Worm (Caenorhabditis elegans) whole organism, L4 larva: Measurements from ENCODE around the gene jip-1.

Experiments used
- F10B5.3 ChIP-seq: sonication (generic microtip); optimal IDR thresholded peaks from 2 replicates; lab custom pipeline; 2016; ENCODE audit warnings: mild to moderate bottlenecking, missing genetic modification characterization, missing compliant biosample characterization
- F44E2.7 ChIP-seq: fragments of 200-800 bp; sonication (Bioruptor generic); IDR thresholded peaks from 2 replicates; pipeline ENCODE4 v2.1.2; 2022; ENCODE audit warnings: missing genetic modification characterization, missing compliant biosample characterization
- F49E8.2 ChIP-seq: sonication (generic microtip); optimal IDR thresholded peaks from 2 replicates; lab custom pipeline; 2016; ENCODE audit warnings: missing compliant biosample characterization, mild to moderate bottlenecking, missing genetic modification characterization, borderline replicate concordance
- Y105C5A.15 ChIP-seq: fragments of 200-800 bp; sonication (Bioruptor generic); IDR thresholded peaks from 2 replicates; pipeline ENCODE4 v1.3.6; 2022; ENCODE audit warnings: missing genetic modification characterization, missing compliant biosample characterization
- Y5F2A.4 ChIP-seq: fragments of 200-800 bp; sonication (Bioruptor generic); optimal IDR thresholded peaks from 2 replicates; lab custom pipeline; 2018; ENCODE audit warnings: mild to moderate bottlenecking, missing genetic modification characterization, missing compliant biosample characterization
- Y75B8A.6 ChIP-seq: fragments of 200-800 bp; sonication (Bioruptor generic); IDR thresholded peaks from 2 replicates; pipeline ENCODE4 v1.3.6; 2022; ENCODE audit warnings: missing genetic modification reagents, missing genetic modification characterization, missing compliant biosample characterization
- aha-1 ChIP-seq: fragments of 150-350 bp; peaks from one replicate; lab custom pipeline; 2014; ENCODE audit warnings: missing biosample characterization, missing genetic modification characterization
- arid-1 ChIP-seq: fragments of 200-800 bp; sonication (Bioruptor generic); conservative IDR thresholded peaks from 2 replicates; pipeline ENCODE4 v1.3.6; 2022; ENCODE audit warnings: missing genetic modification reagents, missing genetic modification characterization, missing compliant biosample characterization
- attf-4 ChIP-seq: sonication (generic microtip); optimal IDR thresholded peaks from 3 replicates; lab custom pipeline; 2017; ENCODE audit warnings: missing biosample characterization, missing genetic modification characterization
- ceh-28 ChIP-seq: fragments of 150-350 bp; optimal IDR thresholded peaks from 2 replicates; lab custom pipeline; 2014; ENCODE audit warnings: missing biosample characterization, missing genetic modification reagents, missing genetic modification characterization
- ceh-44 ChIP-seq: fragments of 200-800 bp; sonication (Bioruptor generic); IDR thresholded peaks from 2 replicates; pipeline ENCODE4 v1.3.6; 2022; ENCODE audit warnings: missing genetic modification reagents, missing genetic modification characterization, missing compliant biosample characterization
- cey-2 ChIP-seq: sonication (generic microtip); optimal IDR thresholded peaks from 3 replicates; lab custom pipeline; 2017; ENCODE audit warnings: missing genetic modification characterization, mild to moderate bottlenecking, missing compliant biosample characterization, antibody characterized with exemption, borderline replicate concordance; ENCODE audit not compliant: insufficient read depth
- ctbp-1 ChIP-seq: fragments of 200-800 bp; sonication (Bioruptor generic); IDR thresholded peaks from 2 replicates; pipeline ENCODE4 v1.3.6; 2022; ENCODE audit warnings: missing genetic modification reagents, missing genetic modification characterization, missing compliant biosample characterization
- daf-16 ChIP-seq, 3 experiments: sonication (generic microtip); optimal IDR thresholded peaks; 2 replicates each; lab custom pipeline; 2016 to 2017; ENCODE audit warnings: missing genetic modification characterization in 3 of 3, missing genetic modification reagents in 3 of 3, mild to moderate bottlenecking in 2 of 3, missing compliant biosample characterization in 2 of 3, missing biosample characterization in 1 of 3, moderate library complexity in 1 of 3
- daf-8 ChIP-seq: fragments of 200-800 bp; sonication (Bioruptor generic); IDR thresholded peaks from 2 replicates; pipeline ENCODE4 v1.3.6; 2022; ENCODE audit warnings: missing genetic modification characterization, missing compliant biosample characterization
- dmd-6 ChIP-seq: fragments of 200-800 bp; sonication (Bioruptor generic); IDR thresholded peaks from 2 replicates; pipeline ENCODE4 v1.3.6; 2022; ENCODE audit warnings: missing genetic modification reagents, missing genetic modification characterization, missing compliant biosample characterization
- dve-1 ChIP-seq: sonication (generic microtip); optimal IDR thresholded peaks from 2 replicates; lab custom pipeline; 2017; ENCODE audit warnings: antibody characterized with exemption, mild to moderate bottlenecking, missing genetic modification characterization, missing compliant biosample characterization; ENCODE audit not compliant: insufficient read depth
- egl-27 ChIP-seq: sonication (generic microtip); optimal IDR thresholded peaks from 3 replicates; lab custom pipeline; 2017; ENCODE audit warnings: missing biosample characterization, missing genetic modification reagents, missing genetic modification characterization
- egl-43 ChIP-seq: fragments of 200-800 bp; sonication (Bioruptor generic); IDR thresholded peaks from 2 replicates; pipeline ENCODE4 v1.3.6; 2022; ENCODE audit warnings: missing genetic modification reagents, missing genetic modification characterization, missing compliant biosample characterization
- gei-8 ChIP-seq: fragments of 200-800 bp; sonication (Bioruptor generic); optimal IDR thresholded peaks from 2 replicates; lab custom pipeline; 2018; ENCODE audit warnings: mild to moderate bottlenecking, missing genetic modification characterization, missing compliant biosample characterization
- hlh-11 ChIP-seq: fragments of 200-800 bp; sonication (Bioruptor generic); optimal IDR thresholded peaks from 2 replicates; lab custom pipeline; 2018; ENCODE audit warnings: mild to moderate bottlenecking, missing genetic modification characterization, missing compliant biosample characterization
- hmg-1.1 ChIP-seq: fragments of 200-800 bp; sonication (Bioruptor generic); IDR thresholded peaks from 2 replicates; pipeline ENCODE4 v1.3.6; 2022; ENCODE audit warnings: missing genetic modification reagents, missing genetic modification characterization, missing compliant biosample characterization
- lin-39 ChIP-seq: fragments of 150-350 bp; optimal IDR thresholded peaks from 2 replicates; lab custom pipeline; 2014; ENCODE audit warnings: missing biosample characterization, missing genetic modification reagents, missing genetic modification characterization
- lsy-2 ChIP-seq, 2 experiments: fragments of 150-350 bp in 1 of 2; sonication (generic microtip) in 1 of 2; optimal IDR thresholded peaks; 2 replicates each; lab custom pipeline; 2014 to 2017; ENCODE audit warnings: missing biosample characterization in 2 of 2, missing genetic modification characterization in 2 of 2
- madf-9 ChIP-seq: fragments of 200-800 bp; sonication (Bioruptor generic); conservative IDR thresholded peaks from 2 replicates; pipeline ENCODE4 v1.3.6; 2022; ENCODE audit warnings: missing genetic modification reagents, missing genetic modification characterization, missing compliant biosample characterization
- mep-1 ChIP-seq: fragments of 150-350 bp; sonication (generic microtip); optimal IDR thresholded peaks from 3 replicates; lab custom pipeline; 2014; ENCODE audit warnings: missing biosample characterization, missing genetic modification characterization
- mes-2 ChIP-seq: sonication (generic microtip); optimal IDR thresholded peaks from 2 replicates; lab custom pipeline; 2016; ENCODE audit warnings: missing genotype, mild to moderate bottlenecking, missing genetic modification characterization, missing compliant biosample characterization; ENCODE audit not compliant: poor library complexity, severe bottlenecking
- nhr-42 ChIP-seq: fragments of 200-800 bp; sonication (Bioruptor generic); IDR thresholded peaks from 2 replicates; pipeline ENCODE4 v1.3.6; 2022; ENCODE audit warnings: missing genetic modification characterization, missing compliant biosample characterization
- nhr-48 ChIP-seq: sonication (generic microtip); optimal IDR thresholded peaks from 2 replicates; lab custom pipeline; 2016; ENCODE audit warnings: mild to moderate bottlenecking, missing genetic modification characterization, missing compliant biosample characterization
- nhr-6 ChIP-seq: fragments of 150-350 bp; optimal IDR thresholded peaks from 2 replicates; lab custom pipeline; 2014; ENCODE audit warnings: missing biosample characterization, missing genetic modification characterization
- nhr-76 ChIP-seq: fragments of 150-350 bp; optimal IDR thresholded peaks from 2 replicates; lab custom pipeline; 2014; ENCODE audit warnings: missing biosample characterization, missing genetic modification characterization
- nhr-77 ChIP-seq: fragments of 150-350 bp; optimal IDR thresholded peaks from 2 replicates; lab custom pipeline; 2014; ENCODE audit warnings: missing biosample characterization, missing genetic modification characterization
- pqm-1 ChIP-seq: sonication (generic microtip); optimal IDR thresholded peaks from 2 replicates; lab custom pipeline; 2017; ENCODE audit warnings: missing biosample characterization, missing genetic modification characterization
- rbr-2 ChIP-seq: sonication (generic microtip); optimal IDR thresholded peaks from 2 replicates; lab custom pipeline; 2016; ENCODE audit warnings: missing genotype, missing genetic modification characterization, missing compliant biosample characterization
- sdz-12 ChIP-seq: fragments of 200-800 bp; sonication (Bioruptor generic); optimal IDR thresholded peaks from 2 replicates; lab custom pipeline; 2018; ENCODE audit warnings: mild to moderate bottlenecking, missing genetic modification characterization, missing compliant biosample characterization
- set-16 ChIP-seq: fragments of 200-800 bp; sonication (Bioruptor generic); IDR thresholded peaks from 2 replicates; pipeline ENCODE4 v1.3.6; 2022; ENCODE audit warnings: missing genetic modification reagents, missing genetic modification characterization, missing compliant biosample characterization
- tra-1 ChIP-seq: fragments of 200-800 bp; sonication (Bioruptor generic); IDR thresholded peaks from 2 replicates; pipeline ENCODE4 v1.3.6; 2022; ENCODE audit warnings: missing genetic modification reagents, missing genetic modification characterization, missing compliant biosample characterization
- unc-130 ChIP-seq: sonication (generic microtip); optimal IDR thresholded peaks from 2 replicates; lab custom pipeline; 2016; ENCODE audit warnings: missing genetic modification reagents, missing genetic modification characterization, missing compliant biosample characterization
- unc-39 ChIP-seq: sonication (generic microtip); optimal IDR thresholded peaks from 2 replicates; lab custom pipeline; 2017; ENCODE audit warnings: missing biosample characterization, missing genetic modification characterization
- unc-62 ChIP-seq, 3 experiments: fragments of 150-350 bp in 1 of 3; sonication (generic microtip); optimal IDR thresholded peaks in 2 of 3; peaks in 1 of 3; 1 replicate in 1 of 3; 2 replicates in 2 of 3; lab custom pipeline; 2014 to 2017; ENCODE audit warnings: missing biosample characterization in 3 of 3, missing genetic modification characterization in 3 of 3, missing genetic modification reagents in 3 of 3, missing genotype in 1 of 3
- ztf-7 ChIP-seq: fragments of 150-350 bp; optimal IDR thresholded peaks from 2 replicates; lab custom pipeline; 2014; ENCODE audit warnings: missing biosample characterization, missing genetic modification characterization

Gene jip-1

ce11 chrII:1297697-1298093, 29.1 kb upstream of the jip-1 start:
- no peak for TF ChIP-seq F49E8.2
- no peak for TF ChIP-seq nhr-77 (tag; lab: Kevin White, UChicago)
- no peak for TF ChIP-seq set-16 (GFP tag; lab: Robert Waterston, UW)
- no peak for TF ChIP-seq nhr-6 (tag; lab: Kevin White, UChicago)
- TF ChIP-seq lsy-2 (tag; optimal IDR thresholded peaks at IDR 0.05; lab: Kevin White, UChicago): no peak
- TF ChIP-seq nhr-48 (tag; lab: Kevin White, UChicago): no peak
- TF ChIP-seq hmg-1.1 (GFP tag; lab: Robert Waterston, UW): no peak
- TF ChIP-seq nhr-42 (GFP tag; lab: Robert Waterston, UW): no peak
- TF ChIP-seq pqm-1 (tag; lab: Kevin White, UChicago): peak; percentile 10
- no peak for TF ChIP-seq gei-8 (GFP tag; lab: Kevin White, UChicago)
- TF ChIP-seq hlh-11 (tag; lab: Kevin White, UChicago): no peak
- TF ChIP-seq Y5F2A.4 (GFP tag; lab: Kevin White, UChicago): no peak
- no peak for TF ChIP-seq madf-9 (GFP tag; lab: Robert Waterston, UW)
- TF ChIP-seq F10B5.3: no peak
- TF ChIP-seq Y105C5A.15: no peak
- no peak for TF ChIP-seq rbr-2 (tag; lab: Kevin White, UChicago)
- no peak for TF ChIP-seq aha-1 (tag; lab: Kevin White, UChicago)
- no peak for TF ChIP-seq daf-16 (GFP tag; optimal IDR thresholded peaks at IDR 0.05; lab: Kevin White, UChicago)
- peak; percentile 89 for TF ChIP-seq daf-16 (tag; optimal IDR thresholded peaks at IDR 0.05; lab: Kevin White, UChicago)
- no peak for TF ChIP-seq nhr-76 (tag; lab: Kevin White, UChicago)
- no peak for TF ChIP-seq ceh-44 (GFP tag; lab: Robert Waterston, UW)
- TF ChIP-seq lin-39: no peak
- TF ChIP-seq egl-43: no peak
- no peak for TF ChIP-seq egl-27 (tag; lab: Kevin White, UChicago)
- TF ChIP-seq tra-1 (GFP tag; lab: Robert Waterston, UW): no peak
- TF ChIP-seq dmd-6: peak; percentile 43; the same call in 1 of the 2 replicates

- TF ChIP-seq unc-39 (tag; lab: Kevin White, UChicago): no peak
- TF ChIP-seq unc-130 (GFP tag; lab: Kevin White, UChicago): no peak
- no peak for TF ChIP-seq Y105C5A.15
- no peak for TF ChIP-seq ceh-44 (GFP tag; lab: Robert Waterston, UW)
- no peak for TF ChIP-seq attf-4
- TF ChIP-seq mes-2 (tag; lab: Kevin White, UChicago): no peak
Observed at ce11 chrII:1298169-1298568, 28.6 kb upstream of the jip-1 start, which contains the start of gene Y57G7A.1. TSS of gene Y57G7A.1 (plus strand) at chrII:1298469.

ce11 chrII:1301554-1301953, 25.2 kb upstream of the jip-1 start, which contains the start of gene glb-31:
TSS of gene glb-31 (minus strand) at chrII:1301654.
- no peak for TF ChIP-seq ctbp-1 (GFP tag; lab: Robert Waterston, UW)
- TF ChIP-seq arid-1 (GFP tag; lab: Robert Waterston, UW): no peak
- TF ChIP-seq ceh-44 (GFP tag; lab: Robert Waterston, UW): no peak
- TF ChIP-seq mep-1 (tag; lab: Kevin White, UChicago): no peak
- TF ChIP-seq daf-8: no peak
- no peak for TF ChIP-seq cey-2
- no peak for TF ChIP-seq Y75B8A.6 (GFP tag; lab: Robert Waterston, UW)
- no peak for TF ChIP-seq ztf-7

- TF ChIP-seq dmd-6: no peak
- TF ChIP-seq unc-62 (GFP tag; optimal IDR thresholded peaks at IDR 0.05 in 1 of 2; lab: Kevin White, UChicago): peak in 1 of 2 experiments; percentile 25
- TF ChIP-seq unc-62 (tag; optimal IDR thresholded peaks at IDR 0.05; lab: Kevin White, UChicago): no peak
- TF ChIP-seq rbr-2 (tag; lab: Kevin White, UChicago): no peak
- TF ChIP-seq ceh-28 (tag; lab: Kevin White, UChicago): peak; percentile 9
- no peak for TF ChIP-seq dve-1 (tag; lab: Kevin White, UChicago)
- TF ChIP-seq sdz-12 (GFP tag; lab: Kevin White, UChicago): no peak
- no peak for TF ChIP-seq F44E2.7 (GFP tag; lab: Robert Waterston, UW)
- TF ChIP-seq, all 104 proteins: peak for 2
Observed at ce11 chrII:1306036-1306435, 20.8 kb upstream of the jip-1 start, which contains the start of gene emc-2. TSS of gene emc-2 (minus strand) at chrII:1306136.
